Fruit fly (Drosophila melanogaster) whole organism, embryonic: ENCODE results near the gene CG4709.

Experiments used
- Awh ChIP-seq: fragments of 200-800 bp; sonication (Bioruptor generic); IDR thresholded peaks from 2 replicates; pipeline ENCODE4, ENCODE4 v1.3.6; 2022; ENCODE audit warnings: missing biosample characterization, missing genetic modification characterization
- CG11398 ChIP-seq: fragments of 200-800 bp; sonication (Bioruptor generic); optimal IDR thresholded peaks from 2 replicates; lab custom pipeline; 2016; ENCODE audit warnings: missing biosample characterization, missing genetic modification characterization
- CG11456 ChIP-seq: fragments of 200-800 bp; sonication (Bioruptor generic); IDR thresholded peaks from 3 replicates; pipeline ENCODE4 v1.3.6; 2022; ENCODE audit warnings: missing biosample characterization, missing genetic modification characterization
- CG13624 ChIP-seq: fragments of 200-800 bp; sonication (Bioruptor generic); optimal IDR thresholded peaks from 2 replicates; lab custom pipeline; 2016; ENCODE audit warnings: missing biosample characterization, missing genetic modification characterization
- CG14014 ChIP-seq: fragments of 200-800 bp; sonication (Bioruptor generic); IDR thresholded peaks from 2 replicates; pipeline ENCODE4 v1.3.6; 2022; ENCODE audit warnings: missing biosample characterization, missing genetic modification characterization
- CG16815 ChIP-seq: fragments of 200-800 bp; sonication (Bioruptor generic); optimal IDR thresholded peaks from 3 replicates; lab custom pipeline; 2017; ENCODE audit warnings: missing biosample characterization, mild to moderate bottlenecking, missing genetic modification characterization
- CG18262 ChIP-seq: fragments of 200-800 bp; optimal IDR thresholded peaks from 3 replicates; lab custom pipeline; 2019; ENCODE audit warnings: missing biosample characterization, mild to moderate bottlenecking, missing genetic modification characterization, moderate library complexity
- CG1832 ChIP-seq: fragments of 200-800 bp; sonication (Bioruptor generic); optimal IDR thresholded peaks from 2 replicates; lab custom pipeline; 2017; ENCODE audit warnings: missing biosample characterization, mild to moderate bottlenecking, missing genetic modification characterization, inconsistent platforms
- CG18476 ChIP-seq: fragments of 200-800 bp; sonication (Bioruptor generic); optimal IDR thresholded peaks from 2 replicates; lab custom pipeline; 2016; ENCODE audit warnings: missing biosample characterization, mild to moderate bottlenecking, missing genetic modification characterization
- CG2199 ChIP-seq: fragments of 200-800 bp; sonication (Bioruptor generic); IDR thresholded peaks from 3 replicates; pipeline ENCODE4 v1.3.6; 2022; ENCODE audit warnings: missing biosample characterization, missing genetic modification characterization
- CG2712 ChIP-seq: fragments of 200-800 bp; optimal IDR thresholded peaks from 3 replicates; lab custom pipeline; 2019; ENCODE audit warnings: missing biosample characterization, mild to moderate bottlenecking, missing genetic modification characterization, moderate library complexity
- CG32532 ChIP-seq: fragments of 200-800 bp; sonication (Bioruptor generic); IDR thresholded peaks from 2 replicates; pipeline ENCODE4 v1.3.6; 2022; ENCODE audit warnings: missing biosample characterization, missing genetic modification characterization
- CG33213 ChIP-seq: fragments of 200-800 bp; sonication (Bioruptor generic); optimal IDR thresholded peaks from 3 replicates; lab custom pipeline; 2016; ENCODE audit warnings: missing biosample characterization, missing genetic modification characterization
- CG33557 ChIP-seq: fragments of 200-800 bp; sonication (Bioruptor generic); optimal IDR thresholded peaks from 2 replicates; lab custom pipeline; 2019; ENCODE audit warnings: missing biosample characterization, mild to moderate bottlenecking, missing genetic modification characterization, moderate library complexity
- CrebB ChIP-seq: fragments of 200-800 bp; sonication (Bioruptor generic); optimal IDR thresholded peaks from 3 replicates; lab custom pipeline; 2018; ENCODE audit warnings: missing biosample characterization, mild to moderate bottlenecking, missing genetic modification characterization
- D19A ChIP-seq: fragments of 200-800 bp; optimal IDR thresholded peaks from 3 replicates; lab custom pipeline; 2019; ENCODE audit warnings: missing biosample characterization, mild to moderate bottlenecking, missing genetic modification characterization, moderate library complexity
- D19B ChIP-seq: fragments of 200-800 bp; sonication (Bioruptor generic); optimal IDR thresholded peaks from 2 replicates; lab custom pipeline; 2017; ENCODE audit warnings: missing biosample characterization, mild to moderate bottlenecking, missing genetic modification characterization
- Doc3 ChIP-seq: fragments of 200-800 bp; sonication (Bioruptor generic); IDR thresholded peaks from 3 replicates; pipeline ENCODE4 v1.3.6; 2022; ENCODE audit warnings: missing biosample characterization, missing genetic modification characterization; ENCODE audit not compliant: partially characterized antibody
- Drgx ChIP-seq: fragments of 200-800 bp; sonication (Bioruptor generic); IDR thresholded peaks from 2 replicates; pipeline ENCODE4 v1.3.6; 2022; ENCODE audit warnings: missing biosample characterization, missing genetic modification characterization
- Ets65A ChIP-seq: fragments of 200-800 bp; sonication (Bioruptor generic); peaks from one replicate; lab custom pipeline; 2016; ENCODE audit warnings: missing biosample characterization, missing genetic modification characterization
- HHEX ChIP-seq: fragments of 200-800 bp; sonication (Bioruptor generic); optimal IDR thresholded peaks from 3 replicates; lab custom pipeline; 2017; ENCODE audit warnings: missing biosample characterization, mild to moderate bottlenecking, missing genetic modification characterization, missing genetic modification reagents
- HLH54F ChIP-seq: fragments of 200-800 bp; sonication (Bioruptor generic); optimal IDR thresholded peaks from 3 replicates; lab custom pipeline; 2016; ENCODE audit warnings: missing biosample characterization, missing genetic modification characterization
- Nf-YB ChIP-seq: fragments of 200-800 bp; sonication (Bioruptor generic); optimal IDR thresholded peaks from 3 replicates; lab custom pipeline; 2019; ENCODE audit warnings: missing biosample characterization, mild to moderate bottlenecking, missing genetic modification characterization, moderate library complexity
- NfI ChIP-seq: fragments of 200-800 bp; sonication (Bioruptor generic); optimal IDR thresholded peaks from 3 replicates; lab custom pipeline; 2018; ENCODE audit warnings: missing biosample characterization, mild to moderate bottlenecking, missing genetic modification characterization, moderate library complexity
- Ptx1 ChIP-seq: fragments of 200-800 bp; sonication (Bioruptor generic); IDR thresholded peaks from 2 replicates; pipeline ENCODE4 v1.3.6; 2022; ENCODE audit warnings: missing biosample characterization, missing genetic modification characterization
- Rfx ChIP-seq: fragments of 200-800 bp; sonication (Bioruptor generic); IDR thresholded peaks from 2 replicates; pipeline ENCODE4 v1.3.6; 2022; ENCODE audit warnings: missing biosample characterization, missing genetic modification characterization
- Sin3A ChIP-seq: fragments of >200 bp; optimal IDR thresholded peaks from 2 replicates; lab custom pipeline; 2018
- Sox102F ChIP-seq: fragments of 200-800 bp; sonication (Bioruptor generic); optimal IDR thresholded peaks from 2 replicates; lab custom pipeline; 2018; ENCODE audit warnings: missing biosample characterization, mild to moderate bottlenecking, missing genetic modification characterization, moderate library complexity
- bab2 ChIP-seq: fragments of 200-800 bp; sonication (Bioruptor generic); optimal IDR thresholded peaks from 2 replicates; lab custom pipeline; 2016; ENCODE audit warnings: missing biosample characterization, missing genetic modification characterization
- cad ChIP-seq: fragments of >200 bp; optimal IDR thresholded peaks from 2 replicates; lab custom pipeline; 2017; ENCODE audit warnings: missing biosample characterization, missing genetic modification characterization
- chinmo ChIP-seq: fragments of 200-800 bp; sonication (Bioruptor generic); IDR thresholded peaks from 4 replicates; pipeline ENCODE4 v1.3.6; 2022; ENCODE audit warnings: missing biosample characterization, missing genetic modification characterization; ENCODE audit not compliant: partially characterized antibody
- chm ChIP-seq: fragments of 200-800 bp; sonication (Bioruptor generic); IDR thresholded peaks from 2 replicates; pipeline ENCODE4 v1.3.6; 2022; ENCODE audit warnings: missing biosample characterization, missing genetic modification characterization
- crp ChIP-seq, 2 experiments: fragments of 200-800 bp; sonication (Bioruptor generic); optimal IDR thresholded peaks; 2 replicates in 1 of 2; 3 replicates in 1 of 2; lab custom pipeline; 2017; ENCODE audit warnings: missing biosample characterization in 2 of 2, missing genetic modification characterization in 2 of 2, mild to moderate bottlenecking in 1 of 2, moderate library complexity in 1 of 2
- danr ChIP-seq: fragments of 200-800 bp; sonication (Bioruptor generic); IDR thresholded peaks from 2 replicates; pipeline ENCODE4 v1.3.6; 2022; ENCODE audit warnings: missing biosample characterization, missing genetic modification characterization
- dati ChIP-seq: fragments of 200-800 bp; sonication (Bioruptor generic); IDR thresholded peaks from 2 replicates; pipeline ENCODE4 v1.3.6; 2022; ENCODE audit warnings: missing biosample characterization, missing genetic modification characterization
- ems ChIP-seq: fragments of 200-800 bp; sonication (Bioruptor generic); optimal IDR thresholded peaks from 3 replicates; lab custom pipeline; 2016; ENCODE audit warnings: missing biosample characterization, missing genetic modification characterization
- fru ChIP-seq: fragments of >200 bp; optimal IDR thresholded peaks from 2 replicates; lab custom pipeline; 2017
- grau ChIP-seq: fragments of 200-800 bp; optimal IDR thresholded peaks from 3 replicates; lab custom pipeline; 2019; ENCODE audit warnings: missing biosample characterization, mild to moderate bottlenecking, missing genetic modification characterization, moderate library complexity
- jing ChIP-seq: fragments of 200-800 bp; sonication (Bioruptor generic); optimal IDR thresholded peaks from 2 replicates; lab custom pipeline; 2018; ENCODE audit warnings: missing biosample characterization, mild to moderate bottlenecking, missing genetic modification characterization
- maf-S ChIP-seq: fragments of 200-800 bp; sonication (Bioruptor generic); optimal IDR thresholded peaks from 2 replicates; lab custom pipeline; 2016; ENCODE audit warnings: missing biosample characterization, missing genetic modification characterization
- pan ChIP-seq, 4 experiments: fragments of >200 bp in 3 of 4; fragments of 200-800 bp in 1 of 4; sonication (Bioruptor generic) in 1 of 4; optimal IDR thresholded peaks in 3 of 4; IDR thresholded peaks in 1 of 4; 2 replicates each; pipeline versions ENCODE4 v1.3.6 to Lab custom; 2017 to 2022; ENCODE audit warnings: missing biosample characterization in 2 of 4, missing genetic modification characterization in 2 of 4, mixed read lengths in 1 of 4
- pnt ChIP-seq: fragments of 200-800 bp; sonication (Bioruptor generic); optimal IDR thresholded peaks from 3 replicates; lab custom pipeline; 2016; ENCODE audit warnings: missing biosample characterization, missing genetic modification characterization
- psq ChIP-seq: fragments of 200-800 bp; sonication (Bioruptor generic); optimal IDR thresholded peaks from 2 replicates; lab custom pipeline; 2017; ENCODE audit warnings: missing biosample characterization, missing genetic modification characterization
- sqz ChIP-seq: fragments of 200-800 bp; sonication (Bioruptor generic); optimal IDR thresholded peaks from 3 replicates; lab custom pipeline; 2018; ENCODE audit warnings: missing biosample characterization, mild to moderate bottlenecking, missing genetic modification characterization
- tgo ChIP-seq: fragments of 200-800 bp; sonication (Bioruptor generic); IDR thresholded peaks from 3 replicates; pipeline ENCODE4 v1.3.6; 2022; ENCODE audit warnings: missing biosample characterization, missing genetic modification characterization
- tio ChIP-seq: fragments of 200-800 bp; sonication (Bioruptor generic); optimal IDR thresholded peaks from 2 replicates; lab custom pipeline; 2017; ENCODE audit warnings: missing biosample characterization, missing genetic modification characterization, inconsistent platforms
- wdn ChIP-seq: fragments of 200-800 bp; sonication (Bioruptor generic); IDR thresholded peaks from 2 replicates; pipeline ENCODE4 v1.3.6; 2022; ENCODE audit warnings: missing biosample characterization, missing genetic modification characterization
- zen2 ChIP-seq: fragments of 200-800 bp; sonication (Bioruptor generic); IDR thresholded peaks from 3 replicates; pipeline ENCODE4 v1.3.6; 2022; ENCODE audit warnings: missing biosample characterization, missing genetic modification characterization; ENCODE audit not compliant: partially characterized antibody

The CG4709 gene

DNA sequence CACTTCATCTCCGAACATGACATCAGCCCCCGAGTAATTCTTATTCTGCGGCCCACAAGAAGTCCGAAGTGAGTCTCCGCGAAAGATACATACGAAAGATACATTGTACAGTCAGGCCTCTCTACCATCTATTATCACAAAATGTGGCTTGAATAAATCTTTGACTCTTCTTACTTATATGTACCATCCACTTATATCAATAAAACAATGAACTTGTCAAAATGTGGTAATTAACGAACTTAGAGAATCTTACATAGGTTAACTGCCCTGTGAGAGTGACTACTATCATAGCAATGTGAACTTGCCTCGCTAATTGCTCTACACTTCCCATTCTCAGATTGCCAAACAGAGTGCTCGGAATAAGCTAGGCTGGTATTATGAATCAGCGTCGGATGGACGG lies 47.5 kb upstream of the CG4709 start (continued):
- TF ChIP-seq cad (GFP tag; lab: Kevin White, UChicago) (no peak), grau (tag; lab: Kevin White, UChicago) (peak; percentile 17), D19A (tag; lab: Kevin White, UChicago) (no peak), maf-S (no peak), tio (no peak), CG11456 (GFP tag; lab: Robert Waterston, UW) (peak; percentile 55; the same call in 1 of the 3 replicates), Rfx (GFP tag; lab: Robert Waterston, UW) (peak; percentile 33; the same call in 1 of the 2 replicates), Ptx1 (GFP tag; lab: Robert Waterston, UW) (0 out of 2 replicates have a peak, but pooled peaks have one; percentile 22), pnt (GFP tag; lab: Kevin White, UChicago) (no peak), psq (GFP tag; lab: Kevin White, UChicago) (no peak), tgo (GFP tag; lab: Robert Waterston, UW) (no peak), CG1832 (GFP tag; lab: Kevin White, UChicago) (no peak), dati (GFP tag; lab: Robert Waterston, UW) (no peak), CG14014 (GFP tag; lab: Robert Waterston, UW) (no peak), CG16815 (GFP tag; lab: Kevin White, UChicago) (no peak), Ets65A (GFP tag; lab: Kevin White, UChicago) (peak; percentile 18)

DNA sequence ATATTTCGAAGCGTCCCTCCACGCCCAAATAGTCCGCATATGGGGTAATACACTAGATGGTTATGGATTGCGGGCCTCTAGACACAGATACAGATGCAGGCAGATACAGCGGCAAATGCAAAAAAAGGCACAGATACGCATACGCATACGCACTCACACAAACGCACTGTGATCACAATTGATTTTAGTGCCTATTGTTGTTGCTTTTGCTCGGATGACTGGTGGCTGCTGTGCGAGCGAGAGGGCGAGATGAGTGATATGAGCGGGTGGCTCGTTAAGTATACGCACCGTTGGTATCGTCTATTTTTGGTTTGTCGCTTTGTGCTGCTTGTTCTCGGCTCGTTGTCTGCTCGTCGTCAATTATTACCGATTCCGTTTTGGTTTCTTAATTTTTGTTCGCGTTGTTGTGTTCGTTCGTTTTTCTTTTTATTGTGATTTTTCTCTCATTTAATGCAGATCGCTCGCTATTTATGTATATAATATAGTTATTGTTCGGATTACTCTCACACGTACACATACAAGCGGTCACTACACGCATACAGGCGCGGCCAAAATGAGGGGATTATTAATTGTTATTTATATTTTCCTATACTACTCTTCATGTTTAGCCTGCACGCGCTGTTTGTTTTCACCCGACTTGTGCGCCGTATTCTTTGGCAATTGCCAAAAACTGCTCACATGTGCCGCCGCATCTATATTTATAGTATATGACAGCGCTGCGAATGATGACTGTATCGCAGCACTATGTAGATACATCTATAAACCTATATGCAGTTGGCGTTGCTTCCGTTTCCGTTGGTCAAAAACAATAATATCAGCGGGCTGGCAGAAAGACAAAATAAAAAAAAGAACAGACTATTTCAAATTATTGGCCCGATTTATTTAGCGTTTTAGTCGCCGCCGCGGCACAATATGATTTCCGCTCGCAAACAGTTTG lies 46.5 kb upstream of the CG4709 start:
- TF ChIP-seq Sox102F (peak; percentile 58), Drgx (no peak), jing (no peak), NfI (GFP tag; lab: Kevin White, UChicago) (no peak), CG2199 (GFP tag; lab: Robert Waterston, UW) (peak; percentile 67; the same call in 1 of the 3 replicates), fru (lab: Kevin White, UChicago) (no peak), CG18262 (tag; lab: Kevin White, UChicago) (no peak), ems (GFP tag; lab: Kevin White, UChicago) (no peak), psq (GFP tag; lab: Kevin White, UChicago) (peak; percentile 81), CG33213 (no peak), D19B (GFP tag; lab: Kevin White, UChicago) (peak; percentile 73), chm (GFP tag; lab: Robert Waterston, UW) (0 out of 2 replicates have a peak, but pooled peaks have one; percentile 45), Sin3A (lab: Kevin White, UChicago) (no peak), Nf-YB (GFP tag; lab: Kevin White, UChicago) (peak; percentile 33), CG11398 (GFP tag; lab: Kevin White, UChicago) (no peak), CG32532 (GFP tag; lab: Robert Waterston, UW) (no peak), crp (GFP tag; optimal IDR thresholded peaks at IDR 0.05; lab: Kevin White, UChicago) (no peak), zen2 (GFP tag; lab: Robert Waterston, UW) (0 out of 3 replicates have a peak, but pooled peaks have one; percentile 32), pan (optimal IDR thresholded peaks at IDR 0.05; lab: Kevin White, UChicago) (no peak), pan (GFP tag; optimal IDR thresholded peaks at IDR 0.05 in 1 of 2, IDR thresholded peaks at IDR 0.05 in 1 of 2) (no peak), bab2 (GFP tag; lab: Kevin White, UChicago) (no peak), Awh (no peak), CG2712 (peak; percentile 18), HLH54F (GFP tag; lab: Kevin White, UChicago) (no peak), wdn (GFP tag; lab: Robert Waterston, UW) (no peak), danr (GFP tag; lab: Robert Waterston, UW) (no peak), chinmo (GFP tag; lab: Robert Waterston, UW) (peak; percentile 96), HHEX (GFP tag; lab: Kevin White, UChicago) (no peak), CrebB (tag; lab: Kevin White, UChicago) (peak; percentile 43), CG33557 (GFP tag; lab: Kevin White, UChicago) (no peak), sqz (peak; percentile 23), Doc3 (no peak), CG18476 (GFP tag; lab: Kevin White, UChicago) (no peak), CG13624 (GFP tag; lab: Kevin White, UChicago) (peak; percentile 2)
